Fruit fly (Drosophila melanogaster) whole organism, embryonic: Measurements from ENCODE around the gene CG16978.

ENCODE experiments used
- CG10543 ChIP-seq: fragments of 200-800 bp; sonication (Bioruptor generic); optimal IDR thresholded peaks from 3 replicates; lab custom pipeline; 2017; ENCODE audit warnings: missing biosample characterization, mild to moderate bottlenecking, missing genetic modification characterization, moderate library complexity
- CG10979 ChIP-seq: fragments of 200-800 bp; sonication (Bioruptor generic); optimal IDR thresholded peaks from 2 replicates; lab custom pipeline; 2018; ENCODE audit warnings: missing biosample characterization, mild to moderate bottlenecking, missing genetic modification characterization, moderate library complexity
- CG13624 ChIP-seq: fragments of 200-800 bp; sonication (Bioruptor generic); optimal IDR thresholded peaks from 2 replicates; lab custom pipeline; 2016; ENCODE audit warnings: missing biosample characterization, missing genetic modification characterization
- CG16863 ChIP-seq: fragments of 200-800 bp; sonication (Bioruptor generic); optimal IDR thresholded peaks from 3 replicates; lab custom pipeline; 2016; ENCODE audit warnings: missing biosample characterization, missing genetic modification characterization
- CG17328 ChIP-seq: fragments of 200-800 bp; sonication (Bioruptor generic); IDR thresholded peaks from 2 replicates; pipeline ENCODE4 v1.3.6; 2022; ENCODE audit warnings: missing biosample characterization, missing genetic modification characterization
- CG18764 ChIP-seq: fragments of 200-800 bp; sonication (Bioruptor generic); optimal IDR thresholded peaks from 3 replicates; lab custom pipeline; 2016; ENCODE audit warnings: missing biosample characterization, missing genetic modification characterization
- CG32532 ChIP-seq: fragments of 200-800 bp; sonication (Bioruptor generic); IDR thresholded peaks from 2 replicates; pipeline ENCODE4 v1.3.6; 2022; ENCODE audit warnings: missing biosample characterization, missing genetic modification characterization
- CG3281 ChIP-seq: fragments of 200-800 bp; sonication (Bioruptor generic); optimal IDR thresholded peaks from 3 replicates; lab custom pipeline; 2017; ENCODE audit warnings: missing biosample characterization, mild to moderate bottlenecking, missing genetic modification characterization
- CG42726 ChIP-seq: fragments of 200-800 bp; sonication (Bioruptor generic); IDR thresholded peaks from 2 replicates; pipeline ENCODE4 v1.3.6; 2022; ENCODE audit warnings: missing biosample characterization, missing genetic modification characterization; ENCODE audit not compliant: partially characterized antibody
- CG4730 ChIP-seq: fragments of 200-800 bp; sonication (Bioruptor generic); IDR thresholded peaks from 2 replicates; pipeline ENCODE4 v1.3.6; 2022; ENCODE audit warnings: missing biosample characterization, missing genetic modification characterization
- CG5953 ChIP-seq: fragments of 200-800 bp; sonication (Bioruptor generic); IDR thresholded peaks from 2 replicates; pipeline ENCODE4 v1.3.6; 2022; ENCODE audit warnings: missing biosample characterization, missing genetic modification characterization
- CG6854 ChIP-seq: fragments of 200-800 bp; sonication (Bioruptor generic); optimal IDR thresholded peaks from 3 replicates; lab custom pipeline; 2017; ENCODE audit warnings: missing biosample characterization, mild to moderate bottlenecking, missing genetic modification characterization
- CG7372 ChIP-seq: fragments of 200-800 bp; sonication (Bioruptor generic); IDR thresholded peaks from 2 replicates; pipeline ENCODE4 v1.3.6; 2022; ENCODE audit warnings: missing biosample characterization, missing genetic modification characterization
- CG8290 ChIP-seq, 3 experiments: fragments of 200-800 bp; sonication (Bioruptor generic); optimal IDR thresholded peaks; 2 replicates each; lab custom pipeline; 2016 to 2019; ENCODE audit warnings: missing biosample characterization in 3 of 3, missing genetic modification characterization in 3 of 3, mild to moderate bottlenecking in 2 of 3, moderate library complexity in 1 of 3
- CG8388 ChIP-seq: fragments of 200-800 bp; sonication (Bioruptor generic); optimal IDR thresholded peaks from 2 replicates; lab custom pipeline; 2019; ENCODE audit warnings: missing biosample characterization, mild to moderate bottlenecking, missing genetic modification characterization, moderate library complexity
- CG8765 ChIP-seq: fragments of 200-800 bp; sonication (Bioruptor generic); IDR thresholded peaks from 2 replicates; pipeline ENCODE4 v1.3.6; 2022; ENCODE audit warnings: missing biosample characterization, missing genetic modification characterization
- Camta ChIP-seq: fragments of 200-800 bp; sonication (Bioruptor generic); optimal IDR thresholded peaks from 2 replicates; lab custom pipeline; 2016; ENCODE audit warnings: missing biosample characterization, missing genetic modification characterization
- Dip3 ChIP-seq: fragments of 200-800 bp; sonication (Bioruptor generic); optimal IDR thresholded peaks from 3 replicates; lab custom pipeline; 2016; ENCODE audit warnings: missing biosample characterization, missing genetic modification characterization
- ERR ChIP-seq: fragments of 200-800 bp; sonication (Bioruptor generic); optimal IDR thresholded peaks from 2 replicates; lab custom pipeline; 2016; ENCODE audit warnings: missing biosample characterization, missing genetic modification characterization
- HHEX ChIP-seq: fragments of 200-800 bp; sonication (Bioruptor generic); optimal IDR thresholded peaks from 3 replicates; lab custom pipeline; 2017; ENCODE audit warnings: missing biosample characterization, mild to moderate bottlenecking, missing genetic modification characterization, missing genetic modification reagents
- Hr78 ChIP-seq, 2 experiments: fragments of 200-800 bp in 1 of 2; fragments of >200 bp in 1 of 2; sonication (Bioruptor generic) in 1 of 2; optimal IDR thresholded peaks; 2 replicates each; lab custom pipeline; 2017 to 2019; ENCODE audit warnings: missing biosample characterization in 2 of 2, missing genetic modification characterization in 2 of 2, mild to moderate bottlenecking in 1 of 2, moderate library complexity in 1 of 2
- MBD-R2 ChIP-seq: fragments of 200-800 bp; sonication (Bioruptor generic); IDR thresholded peaks from 2 replicates; pipeline ENCODE4 v1.3.6; 2022; ENCODE audit warnings: missing biosample characterization, missing genetic modification characterization
- MTF-1 ChIP-seq: fragments of 200-800 bp; sonication (Bioruptor generic); optimal IDR thresholded peaks from 2 replicates; lab custom pipeline; 2018; ENCODE audit warnings: missing biosample characterization, mild to moderate bottlenecking, missing genetic modification characterization, borderline replicate concordance
- Max ChIP-seq: fragments of 200-800 bp; sonication (Bioruptor generic); optimal IDR thresholded peaks from 2 replicates; lab custom pipeline; 2016; ENCODE audit warnings: missing biosample characterization, mild to moderate bottlenecking, missing genetic modification characterization
- Med ChIP-seq: fragments of 200-800 bp; sonication (Bioruptor generic); peaks from one replicate; lab custom pipeline; 2016; ENCODE audit warnings: missing biosample characterization, missing genetic modification characterization, mild to moderate bottlenecking, inconsistent platforms, moderate library complexity
- NC2β ChIP-seq: fragments of 200-800 bp; sonication (Bioruptor generic); optimal IDR thresholded peaks from 2 replicates; lab custom pipeline; 2016; ENCODE audit warnings: missing biosample characterization, missing genetic modification characterization
- NfI ChIP-seq: fragments of 200-800 bp; sonication (Bioruptor generic); optimal IDR thresholded peaks from 3 replicates; lab custom pipeline; 2018; ENCODE audit warnings: missing biosample characterization, mild to moderate bottlenecking, missing genetic modification characterization, moderate library complexity
- Side ChIP-seq: fragments of 200-800 bp; sonication (Bioruptor generic); optimal IDR thresholded peaks from 2 replicates; lab custom pipeline; 2016; ENCODE audit warnings: missing biosample characterization, missing genetic modification characterization
- Sry-β ChIP-seq: fragments of 200-800 bp; sonication (Bioruptor generic); optimal IDR thresholded peaks from 2 replicates; lab custom pipeline; 2018; ENCODE audit warnings: missing biosample characterization, mild to moderate bottlenecking, missing genetic modification characterization, moderate library complexity
- ac ChIP-seq: fragments of 200-800 bp; sonication (Bioruptor generic); optimal IDR thresholded peaks from 3 replicates; lab custom pipeline; 2017; ENCODE audit warnings: missing biosample characterization, mild to moderate bottlenecking, missing genetic modification characterization
- btn ChIP-seq: fragments of 200-800 bp; sonication (Bioruptor generic); optimal IDR thresholded peaks from 2 replicates; lab custom pipeline; 2016; ENCODE audit warnings: missing biosample characterization, missing genetic modification characterization
- chif ChIP-seq, 2 experiments: fragments of 200-800 bp; sonication (Bioruptor generic); optimal IDR thresholded peaks; 3 replicates each; lab custom pipeline; 2016; ENCODE audit warnings: missing biosample characterization in 2 of 2, missing genetic modification characterization in 2 of 2
- crol ChIP-seq: fragments of 200-800 bp; sonication (Bioruptor generic); IDR thresholded peaks from 2 replicates; pipeline ENCODE4 v1.3.6; 2022; ENCODE audit warnings: missing biosample characterization, missing genetic modification characterization
- disco-r ChIP-seq: fragments of 200-800 bp; sonication (Bioruptor generic); optimal IDR thresholded peaks from 2 replicates; lab custom pipeline; 2016; ENCODE audit warnings: missing biosample characterization, missing genetic modification characterization
- gce ChIP-seq: fragments of 200-800 bp; sonication (Bioruptor generic); IDR thresholded peaks from 3 replicates; pipeline ENCODE4 v1.3.6; 2022; ENCODE audit warnings: missing biosample characterization, missing genetic modification characterization
- grau ChIP-seq: fragments of 200-800 bp; optimal IDR thresholded peaks from 3 replicates; lab custom pipeline; 2019; ENCODE audit warnings: missing biosample characterization, mild to moderate bottlenecking, missing genetic modification characterization, moderate library complexity
- maf-S ChIP-seq: fragments of 200-800 bp; sonication (Bioruptor generic); optimal IDR thresholded peaks from 2 replicates; lab custom pipeline; 2016; ENCODE audit warnings: missing biosample characterization, missing genetic modification characterization
- pan ChIP-seq, 4 experiments: fragments of >200 bp in 3 of 4; fragments of 200-800 bp in 1 of 4; sonication (Bioruptor generic) in 1 of 4; optimal IDR thresholded peaks in 3 of 4; IDR thresholded peaks in 1 of 4; 2 replicates each; pipeline versions ENCODE4 v1.3.6 to Lab custom; 2017 to 2022; ENCODE audit warnings: missing biosample characterization in 2 of 4, missing genetic modification characterization in 2 of 4, mixed read lengths in 1 of 4
- pb ChIP-seq: fragments of 200-800 bp; sonication (Bioruptor generic); optimal IDR thresholded peaks from 3 replicates; lab custom pipeline; 2016; ENCODE audit warnings: missing biosample characterization, missing genetic modification characterization
- peb ChIP-seq: fragments of 200-800 bp; sonication (Bioruptor generic); IDR thresholded peaks from 2 replicates; pipeline ENCODE4 v1.3.6; 2022; ENCODE audit warnings: missing biosample characterization, missing genetic modification characterization
- pzg ChIP-seq: fragments of 200-800 bp; sonication (Bioruptor generic); optimal IDR thresholded peaks from 3 replicates; lab custom pipeline; 2018; ENCODE audit warnings: missing biosample characterization, mild to moderate bottlenecking, missing genetic modification characterization, moderate library complexity
- run ChIP-seq: fragments of 200-800 bp; sonication (Bioruptor generic); optimal IDR thresholded peaks from 3 replicates; lab custom pipeline; 2018; ENCODE audit warnings: missing biosample characterization, mild to moderate bottlenecking, missing genetic modification characterization
- slbo ChIP-seq: fragments of 200-800 bp; sonication (Bioruptor generic); IDR thresholded peaks from 2 replicates; pipeline ENCODE4 v1.3.6; 2022; ENCODE audit warnings: missing biosample characterization, missing genetic modification characterization
- sob ChIP-seq: fragments of 200-800 bp; sonication (Bioruptor generic); IDR thresholded peaks from 2 replicates; pipeline ENCODE4 v1.3.6; 2022; ENCODE audit warnings: missing biosample characterization, missing genetic modification characterization
- stwl ChIP-seq: fragments of 200-800 bp; sonication (Bioruptor generic); optimal IDR thresholded peaks from 3 replicates; lab custom pipeline; 2018; ENCODE audit warnings: missing biosample characterization, mild to moderate bottlenecking, missing genetic modification characterization, moderate library complexity
- tna ChIP-seq: fragments of 200-800 bp; sonication (Bioruptor generic); IDR thresholded peaks from 2 replicates; pipeline ENCODE4 v1.3.6; 2022; ENCODE audit warnings: missing biosample characterization, missing genetic modification characterization; ENCODE audit not compliant: partially characterized antibody
- wor ChIP-seq: fragments of 200-800 bp; sonication (Bioruptor generic); IDR thresholded peaks from 2 replicates; pipeline ENCODE4 v1.3.6; 2022; ENCODE audit warnings: missing biosample characterization, missing genetic modification characterization
- yki ChIP-seq: fragments of >200 bp; optimal IDR thresholded peaks from 3 replicates; lab custom pipeline; 2018
- zen2 ChIP-seq: fragments of 200-800 bp; sonication (Bioruptor generic); IDR thresholded peaks from 3 replicates; pipeline ENCODE4 v1.3.6; 2022; ENCODE audit warnings: missing biosample characterization, missing genetic modification characterization; ENCODE audit not compliant: partially characterized antibody
- zfh2 ChIP-seq: fragments of 200-800 bp; sonication (Bioruptor generic); optimal IDR thresholded peaks from 2 replicates; lab custom pipeline; 2016; ENCODE audit warnings: missing biosample characterization, missing genetic modification characterization

CG16978 gene

DNA sequence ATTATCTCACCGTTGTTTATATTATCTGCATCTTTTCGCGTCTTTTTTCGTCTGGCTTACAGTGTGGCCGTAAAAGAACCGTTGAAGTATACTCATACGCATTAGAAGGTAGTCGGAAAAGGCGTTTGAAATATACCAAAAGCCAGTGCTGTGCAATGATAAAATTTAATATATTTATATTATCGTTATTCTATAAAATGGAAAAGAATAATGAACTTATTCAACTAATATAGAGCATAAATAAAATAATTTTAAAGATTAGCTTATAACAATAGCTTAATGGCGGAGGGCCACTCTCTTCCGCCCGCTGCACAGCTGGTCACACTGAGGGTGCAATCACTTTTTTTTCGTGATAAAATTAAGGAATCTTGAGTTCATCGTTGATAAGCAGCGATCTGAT, 48.5 kb upstream of the CG16978 start, which contains the start of the genes CG16974 and Edem2 (continued):
- TF ChIP-seq CG4730 (peak; percentile 69), Sry-β (GFP tag; lab: Kevin White, UChicago) (peak; percentile 6), CG10979 (tag; lab: Kevin White, UChicago) (peak; percentile 60), NC2β (GFP tag; lab: Kevin White, UChicago) (no peak), stwl (tag; lab: Kevin White, UChicago) (peak; percentile 88), Dip3 (peak; percentile 19), zen2 (GFP tag; lab: Robert Waterston, UW) (no peak), yki (lab: Kevin White, UChicago) (no peak), peb (peak; percentile 56), CG42726 (GFP tag; lab: Robert Waterston, UW) (no peak), CG5953 (peak; percentile 42; the same call in 1 of the 2 replicates), ac (no peak), Hr78 (GFP tag; optimal IDR thresholded peaks at IDR 0.05; lab: Kevin White, UChicago) (no peak), Med (GFP tag; lab: Kevin White, UChicago) (peak; percentile 89), CG13624 (GFP tag; lab: Kevin White, UChicago) (no peak), ERR (GFP tag; lab: Kevin White, UChicago) (no peak), CG7372 (GFP tag; lab: Robert Waterston, UW) (peak; percentile 44; the same call in 1 of the 2 replicates), chif (GFP tag; optimal IDR thresholded peaks at IDR 0.05; lab: Kevin White, UChicago) (peak in 1 of 2 experiments; percentile 40), wor (GFP tag; lab: Robert Waterston, UW) (peak; percentile 20; the same call in 1 of the 2 replicates), pzg (GFP tag; lab: Kevin White, UChicago) (peak; percentile 77), HHEX (no peak), maf-S (peak; percentile 15), CG17328 (GFP tag; lab: Robert Waterston, UW) (peak; percentile 70), CG6854 (GFP tag; lab: Kevin White, UChicago) (no peak), CG8765 (peak; percentile 46; the same call in 1 of the 2 replicates), gce (GFP tag; lab: Robert Waterston, UW) (no peak), sob (peak; percentile 87), btn (GFP tag; lab: Kevin White, UChicago) (no peak), tna (GFP tag; lab: Robert Waterston, UW) (no peak), MBD-R2 (peak; percentile 75), Side (GFP tag; lab: Kevin White, UChicago) (no peak), crol (no peak), disco-r (no peak), CG8388 (no peak), MTF-1 (GFP tag; lab: Kevin White, UChicago) (no peak), CG8290 (GFP tag; optimal IDR thresholded peaks at IDR 0.05; lab: Kevin White, UChicago) (no peak), CG8290 (tag; optimal IDR thresholded peaks at IDR 0.05; lab: Kevin White, UChicago) (no peak), pb (GFP tag; lab: Kevin White, UChicago) (no peak), pan (optimal IDR thresholded peaks at IDR 0.05; lab: Kevin White, UChicago) (no peak), pan (GFP tag; optimal IDR thresholded peaks at IDR 0.05 in 1 of 2, IDR thresholded peaks at IDR 0.05 in 1 of 2) (peak in 1 of 2 experiments; percentile 82), CG18764 (GFP tag; lab: Kevin White, UChicago) (peak; percentile 74), grau (tag; lab: Kevin White, UChicago) (peak; percentile 73), CG32532 (GFP tag; lab: Robert Waterston, UW) (peak; percentile 71), Camta (GFP tag; lab: Kevin White, UChicago) (peak; percentile 14), CG16863 (GFP tag; lab: Kevin White, UChicago) (no peak), Max (peak; percentile 60), CG10543 (GFP tag; lab: Kevin White, UChicago) (no peak), CG3281 (GFP tag; lab: Kevin White, UChicago) (no peak), zfh2 (GFP tag; lab: Kevin White, UChicago) (peak; percentile 58), NfI (GFP tag; lab: Kevin White, UChicago) (no peak), slbo (GFP tag; lab: Robert Waterston, UW) (peak; percentile 89), run (tag; lab: Kevin White, UChicago) (no peak)
